Worm (Caenorhabditis elegans) whole organism, midembryonic: ENCODE measurements around the gene Y44F5A.1.

Experiments used
- T22C8.4 ChIP-seq: fragments of 200-800 bp; sonication (Bioruptor generic); IDR thresholded peaks from 2 replicates; pipeline ENCODE4 v1.3.6; 2022; ENCODE audit warnings: missing genetic modification characterization, missing compliant biosample characterization
- ref-1 ChIP-seq: fragments of 200-800 bp; sonication (Bioruptor generic); conservative IDR thresholded peaks from 2 replicates; pipeline ENCODE4 v1.3.6; 2022; ENCODE audit warnings: missing genetic modification reagents, missing genetic modification characterization, missing compliant biosample characterization

DNA sequence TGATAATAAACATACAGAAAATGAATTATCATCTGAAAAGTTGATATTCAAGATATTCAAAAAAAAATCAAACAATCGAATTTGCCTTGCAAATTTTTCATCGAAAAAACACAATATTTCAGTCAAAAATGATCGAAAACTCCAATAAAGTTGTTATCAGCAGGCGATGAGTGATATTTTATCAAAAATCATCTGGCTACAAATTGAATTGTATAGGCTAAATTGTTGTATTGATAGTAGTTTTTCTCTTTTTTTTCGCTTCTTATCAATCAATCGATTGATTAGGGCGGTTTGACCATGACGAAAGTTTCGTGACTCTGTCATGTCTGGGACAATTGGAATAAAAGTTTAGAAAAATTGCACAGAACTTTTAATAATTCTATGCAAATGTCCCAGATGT is 7.3 kb downstream of the Y44F5A.1 start:
- TF ChIP-seq ref-1: no peak
- TF ChIP-seq T22C8.4 (GFP tag; lab: Robert Waterston, UW): no peak
